Fruit fly (Drosophila melanogaster) whole organism, embryonic: ENCODE measurements around the gene CG4009.

Experiments used
- Abd-B ChIP-seq: fragments of 200-800 bp; sonication (Bioruptor generic); optimal IDR thresholded peaks from 2 replicates; lab custom pipeline; 2018; ENCODE audit warnings: missing biosample characterization, mild to moderate bottlenecking, missing genetic modification characterization, moderate library complexity
- Aef1 ChIP-seq: fragments of 200-800 bp; sonication (Bioruptor generic); IDR thresholded peaks from 3 replicates; pipeline ENCODE4 v1.3.6; 2022; ENCODE audit warnings: missing biosample characterization, missing genetic modification characterization
- CG10654 ChIP-seq: fragments of 200-800 bp; sonication (Bioruptor generic); optimal IDR thresholded peaks from 2 replicates; lab custom pipeline; 2016; ENCODE audit warnings: missing biosample characterization, missing genetic modification characterization
- CG11247 ChIP-seq: fragments of 200-800 bp; sonication (Bioruptor generic); IDR thresholded peaks from 2 replicates; pipeline ENCODE4 v1.3.6; 2022; ENCODE audit warnings: missing biosample characterization, missing genetic modification characterization
- CG12155 ChIP-seq: fragments of 200-800 bp; sonication (Bioruptor generic); optimal IDR thresholded peaks from 3 replicates; lab custom pipeline; 2016; ENCODE audit warnings: missing biosample characterization, missing genetic modification characterization
- CG12942 ChIP-seq: fragments of 200-800 bp; sonication (Bioruptor generic); optimal IDR thresholded peaks from 3 replicates; lab custom pipeline; 2016; ENCODE audit warnings: missing biosample characterization, missing genetic modification characterization
- CG13894 ChIP-seq: fragments of 200-800 bp; sonication (Bioruptor generic); optimal IDR thresholded peaks from 3 replicates; lab custom pipeline; 2018; ENCODE audit warnings: missing biosample characterization, mild to moderate bottlenecking, missing genetic modification characterization, moderate library complexity
- CG14014 ChIP-seq: fragments of 200-800 bp; sonication (Bioruptor generic); IDR thresholded peaks from 2 replicates; pipeline ENCODE4 v1.3.6; 2022; ENCODE audit warnings: missing biosample characterization, missing genetic modification characterization
- CG14860 ChIP-seq: fragments of 200-800 bp; sonication (Bioruptor generic); IDR thresholded peaks from 3 replicates; pipeline ENCODE4 v1.3.6; 2022; ENCODE audit warnings: missing biosample characterization, missing genetic modification characterization; ENCODE audit not compliant: partially characterized antibody
- CG15011 ChIP-seq: fragments of 200-800 bp; sonication (Bioruptor generic); optimal IDR thresholded peaks from 3 replicates; lab custom pipeline; 2018; ENCODE audit warnings: missing biosample characterization, mild to moderate bottlenecking, missing genetic modification characterization
- CG17328 ChIP-seq: fragments of 200-800 bp; sonication (Bioruptor generic); IDR thresholded peaks from 2 replicates; pipeline ENCODE4 v1.3.6; 2022; ENCODE audit warnings: missing biosample characterization, missing genetic modification characterization
- CG17361 ChIP-seq: fragments of 200-800 bp; sonication (Bioruptor generic); IDR thresholded peaks from 3 replicates; pipeline ENCODE4 v1.3.6; 2022; ENCODE audit warnings: missing biosample characterization, missing genetic modification characterization
- CG17802 ChIP-seq: fragments of 200-800 bp; sonication (Bioruptor generic); optimal IDR thresholded peaks from 2 replicates; lab custom pipeline; 2018; ENCODE audit warnings: missing biosample characterization, mild to moderate bottlenecking, missing genetic modification characterization, moderate library complexity
- CG17829 ChIP-seq: fragments of 200-800 bp; optimal IDR thresholded peaks from 2 replicates; lab custom pipeline; 2019; ENCODE audit warnings: missing biosample characterization, mild to moderate bottlenecking, missing genetic modification characterization, moderate library complexity
- CG18476 ChIP-seq: fragments of 200-800 bp; sonication (Bioruptor generic); optimal IDR thresholded peaks from 2 replicates; lab custom pipeline; 2016; ENCODE audit warnings: missing biosample characterization, mild to moderate bottlenecking, missing genetic modification characterization
- CG2712 ChIP-seq: fragments of 200-800 bp; optimal IDR thresholded peaks from 3 replicates; lab custom pipeline; 2019; ENCODE audit warnings: missing biosample characterization, mild to moderate bottlenecking, missing genetic modification characterization, moderate library complexity
- CG31441 ChIP-seq: fragments of 200-800 bp; sonication (Bioruptor generic); IDR thresholded peaks from 2 replicates; pipeline ENCODE4 v1.3.6; 2022; ENCODE audit warnings: missing biosample characterization, missing genetic modification characterization
- CG6854 ChIP-seq: fragments of 200-800 bp; sonication (Bioruptor generic); optimal IDR thresholded peaks from 3 replicates; lab custom pipeline; 2017; ENCODE audit warnings: missing biosample characterization, mild to moderate bottlenecking, missing genetic modification characterization
- CG7963 ChIP-seq: fragments of 200-800 bp; sonication (Bioruptor generic); IDR thresholded peaks from 3 replicates; pipeline ENCODE4 v1.3.6; 2022; ENCODE audit warnings: missing biosample characterization, missing genetic modification characterization; ENCODE audit not compliant: partially characterized antibody
- CG8388 ChIP-seq: fragments of 200-800 bp; sonication (Bioruptor generic); optimal IDR thresholded peaks from 2 replicates; lab custom pipeline; 2019; ENCODE audit warnings: missing biosample characterization, mild to moderate bottlenecking, missing genetic modification characterization, moderate library complexity
- CG8478 ChIP-seq: fragments of >200 bp; optimal IDR thresholded peaks from 2 replicates; lab custom pipeline; 2018
- CG9437 ChIP-seq: fragments of 200-800 bp; sonication (Bioruptor generic); optimal IDR thresholded peaks from 2 replicates; lab custom pipeline; 2018; ENCODE audit warnings: missing biosample characterization, mild to moderate bottlenecking, missing genetic modification characterization
- D ChIP-seq, 2 experiments: fragments of 200-800 bp in 1 of 2; fragments of >200 bp in 1 of 2; sonication (Bioruptor generic) in 1 of 2; optimal IDR thresholded peaks; 2 replicates in 1 of 2; 3 replicates in 1 of 2; lab custom pipeline; 2017; ENCODE audit warnings: mild to moderate bottlenecking in 1 of 2, missing biosample characterization in 1 of 2, missing genetic modification characterization in 1 of 2, missing genetic modification reagents in 1 of 2
- Dad ChIP-seq: fragments of 200-800 bp; sonication (Bioruptor generic); optimal IDR thresholded peaks from 3 replicates; lab custom pipeline; 2016; ENCODE audit warnings: missing biosample characterization, missing genetic modification characterization
- Eip74EF ChIP-seq, 2 experiments: fragments of 200-800 bp in 1 of 2; fragments of >200 bp in 1 of 2; sonication (Bioruptor generic) in 1 of 2; optimal IDR thresholded peaks; 2 replicates each; lab custom pipeline; 2017 to 2019; ENCODE audit warnings: missing biosample characterization in 2 of 2, missing genetic modification characterization in 2 of 2, mild to moderate bottlenecking in 1 of 2, moderate library complexity in 1 of 2
- HLHmδ ChIP-seq: fragments of 200-800 bp; sonication (Bioruptor generic); optimal IDR thresholded peaks from 2 replicates; lab custom pipeline; 2018; ENCODE audit warnings: missing biosample characterization, mild to moderate bottlenecking, missing genetic modification characterization, moderate library complexity
- Hr39 ChIP-seq: fragments of >200 bp; optimal IDR thresholded peaks from 2 replicates; lab custom pipeline; 2017
- Lpt ChIP-seq: fragments of >200 bp; optimal IDR thresholded peaks from 2 replicates; lab custom pipeline; 2018; ENCODE audit warnings: missing biosample characterization, missing genetic modification characterization
- MESR4 ChIP-seq: fragments of 200-800 bp; sonication (Bioruptor generic); optimal IDR thresholded peaks from 2 replicates; lab custom pipeline; 2018; ENCODE audit warnings: missing biosample characterization, mild to moderate bottlenecking, missing genetic modification characterization, moderate library complexity
- Myb ChIP-seq: fragments of 200-800 bp; sonication (Bioruptor generic); optimal IDR thresholded peaks from 2 replicates; lab custom pipeline; 2016; ENCODE audit warnings: missing biosample characterization, missing genetic modification characterization
- NC2α ChIP-seq: fragments of 200-800 bp; sonication (Bioruptor generic); optimal IDR thresholded peaks from 2 replicates; lab custom pipeline; 2016; ENCODE audit warnings: missing biosample characterization, missing genetic modification characterization
- Pdp1 ChIP-seq, 2 experiments: fragments of 200-800 bp; sonication (Bioruptor generic); optimal IDR thresholded peaks; 3 replicates each; lab custom pipeline; 2016; ENCODE audit warnings: missing biosample characterization in 2 of 2, missing genetic modification characterization in 2 of 2, mild to moderate bottlenecking in 1 of 2, moderate library complexity in 1 of 2
- Scr ChIP-seq: fragments of 200-800 bp; sonication (Bioruptor generic); IDR thresholded peaks from 2 replicates; pipeline ENCODE4 v1.3.6; 2022; ENCODE audit warnings: missing biosample characterization, missing genetic modification characterization; ENCODE audit not compliant: partially characterized antibody
- Sox102F ChIP-seq: fragments of 200-800 bp; sonication (Bioruptor generic); optimal IDR thresholded peaks from 2 replicates; lab custom pipeline; 2018; ENCODE audit warnings: missing biosample characterization, mild to moderate bottlenecking, missing genetic modification characterization, moderate library complexity
- Sry-β ChIP-seq: fragments of 200-800 bp; sonication (Bioruptor generic); optimal IDR thresholded peaks from 2 replicates; lab custom pipeline; 2018; ENCODE audit warnings: missing biosample characterization, mild to moderate bottlenecking, missing genetic modification characterization, moderate library complexity
- Sry-δ ChIP-seq: fragments of 200-800 bp; sonication (Bioruptor generic); optimal IDR thresholded peaks from 2 replicates; lab custom pipeline; 2016; ENCODE audit warnings: missing biosample characterization, missing genetic modification characterization
- amos ChIP-seq: fragments of 200-800 bp; sonication (Bioruptor generic); IDR thresholded peaks from 2 replicates; pipeline ENCODE4 v1.3.6; 2022; ENCODE audit warnings: missing biosample characterization, missing genetic modification characterization; ENCODE audit not compliant: partially characterized antibody
- bcd ChIP-seq: fragments of 200-800 bp; sonication (Bioruptor generic); optimal IDR thresholded peaks from 2 replicates; lab custom pipeline; 2017; ENCODE audit warnings: missing biosample characterization, mild to moderate bottlenecking, missing genetic modification characterization
- ci ChIP-seq: fragments of 200-800 bp; sonication (Bioruptor generic); IDR thresholded peaks from 3 replicates; pipeline ENCODE4 v1.3.6; 2022; ENCODE audit warnings: missing biosample characterization, missing genetic modification characterization
- dan ChIP-seq: fragments of 200-800 bp; sonication (Bioruptor generic); IDR thresholded peaks from 2 replicates; pipeline ENCODE4 v1.3.6; 2022; ENCODE audit warnings: missing biosample characterization, missing genetic modification characterization
- dimm ChIP-seq: fragments of 200-800 bp; sonication (Bioruptor generic); IDR thresholded peaks from 2 replicates; pipeline ENCODE4 v1.3.6; 2022; ENCODE audit warnings: missing biosample characterization, missing genetic modification characterization
- mirr ChIP-seq: fragments of 200-800 bp; sonication (Bioruptor generic); optimal IDR thresholded peaks from 3 replicates; lab custom pipeline; 2018; ENCODE audit warnings: missing biosample characterization, mild to moderate bottlenecking, missing genetic modification characterization
- nom ChIP-seq: fragments of 200-800 bp; sonication (Bioruptor generic); optimal IDR thresholded peaks from 2 replicates; lab custom pipeline; 2017; ENCODE audit warnings: missing biosample characterization, missing genetic modification characterization, mild to moderate bottlenecking, moderate library complexity, missing genetic modification reagents
- org-1 ChIP-seq: fragments of 200-800 bp; sonication (Bioruptor generic); optimal IDR thresholded peaks from 2 replicates; lab custom pipeline; 2017; ENCODE audit warnings: missing biosample characterization, missing genetic modification characterization
- pfk ChIP-seq: fragments of 200-800 bp; sonication (Bioruptor generic); optimal IDR thresholded peaks from 2 replicates; lab custom pipeline; 2018; ENCODE audit warnings: missing biosample characterization, mild to moderate bottlenecking, missing genetic modification characterization, moderate library complexity
- row ChIP-seq: fragments of 200-800 bp; sonication (Bioruptor generic); IDR thresholded peaks from 3 replicates; pipeline ENCODE4 v1.3.6; 2022; ENCODE audit warnings: missing biosample characterization, missing genetic modification characterization
- slp2 ChIP-seq: fragments of 200-800 bp; sonication (Bioruptor generic); optimal IDR thresholded peaks from 2 replicates; lab custom pipeline; 2016; ENCODE audit warnings: missing biosample characterization, missing genetic modification characterization
- sob ChIP-seq: fragments of 200-800 bp; sonication (Bioruptor generic); IDR thresholded peaks from 2 replicates; pipeline ENCODE4 v1.3.6; 2022; ENCODE audit warnings: missing biosample characterization, missing genetic modification characterization
- tll ChIP-seq, 2 experiments: fragments of 200-800 bp in 1 of 2; fragments of >200 bp in 1 of 2; sonication (Bioruptor generic) in 1 of 2; optimal IDR thresholded peaks; 2 replicates each; lab custom pipeline; 2017 to 2019; ENCODE audit warnings: missing biosample characterization in 2 of 2, missing genetic modification characterization in 2 of 2, mild to moderate bottlenecking in 1 of 2, moderate library complexity in 1 of 2
- wor ChIP-seq: fragments of 200-800 bp; sonication (Bioruptor generic); IDR thresholded peaks from 2 replicates; pipeline ENCODE4 v1.3.6; 2022; ENCODE audit warnings: missing biosample characterization, missing genetic modification characterization

CG4009 gene

dm6 chr3R:17079859-17080255, 44.0 kb upstream of the CG4009 start, which contains the start of the genes Keap1 and kuk (continued):
- TF ChIP-seq MESR4 (GFP tag; lab: Kevin White, UChicago) (no peak), ci (GFP tag; lab: Robert Waterston, UW) (peak; percentile 64), mirr (GFP tag; lab: Kevin White, UChicago) (no peak), Hr39 (lab: Kevin White, UChicago) (no peak), CG2712 (tag; lab: Kevin White, UChicago) (peak; percentile 62), Eip74EF (GFP tag; optimal IDR thresholded peaks at IDR 0.05; lab: Kevin White, UChicago) (no peak), CG18476 (GFP tag; lab: Kevin White, UChicago) (peak; percentile 68), dan (GFP tag; lab: Robert Waterston, UW) (no peak), tll (GFP tag; optimal IDR thresholded peaks at IDR 0.05; lab: Kevin White, UChicago) (no peak), Lpt (GFP tag; lab: Kevin White, UChicago) (no peak), CG31441 (GFP tag; lab: Robert Waterston, UW) (no peak), row (GFP tag; lab: Robert Waterston, UW) (peak; percentile 50; the same call in 2 of the 3 replicates), amos (GFP tag; lab: Robert Waterston, UW) (peak; percentile 84), HLHmδ (GFP tag; lab: Kevin White, UChicago) (peak; percentile 4), dimm (no peak), Pdp1 (GFP tag; optimal IDR thresholded peaks at IDR 0.05; lab: Kevin White, UChicago) (peak; percentile 58 to 82), pfk (peak; percentile 29), wor (GFP tag; lab: Robert Waterston, UW) (no peak), CG11247 (GFP tag; lab: Robert Waterston, UW) (peak; percentile 61), CG14014 (GFP tag; lab: Robert Waterston, UW) (peak; percentile 51), CG14860 (GFP tag; lab: Robert Waterston, UW) (peak; percentile 68), CG6854 (GFP tag; lab: Kevin White, UChicago) (no peak), Scr (peak; percentile 88), org-1 (GFP tag; lab: Kevin White, UChicago) (no peak), bcd (GFP tag; lab: Kevin White, UChicago) (peak; percentile 60), CG12942 (GFP tag; lab: Kevin White, UChicago) (peak; percentile 57), Dad (GFP tag; lab: Kevin White, UChicago) (peak; percentile 43), CG17802 (tag; lab: Kevin White, UChicago) (peak; percentile 11), Myb (peak; percentile 92), CG13894 (tag; lab: Kevin White, UChicago) (peak; percentile 17), Abd-B (GFP tag; lab: Kevin White, UChicago) (no peak), CG17328 (GFP tag; lab: Robert Waterston, UW) (peak; percentile 38; the same call in 1 of the 2 replicates), CG9437 (GFP tag; lab: Kevin White, UChicago) (no peak), CG17829 (tag; lab: Kevin White, UChicago) (peak; percentile 43), NC2α (GFP tag; lab: Kevin White, UChicago) (peak; percentile 35), nom (GFP tag; lab: Kevin White, UChicago) (no peak), CG8388 (GFP tag; lab: Kevin White, UChicago) (no peak), Sry-β (GFP tag; lab: Kevin White, UChicago) (no peak), CG10654 (GFP tag; lab: Kevin White, UChicago) (peak; percentile 43), CG15011 (GFP tag; lab: Kevin White, UChicago) (no peak), CG7963 (no peak), CG17361 (no peak; the same call in 2 of the 3 replicates), Aef1 (GFP tag; lab: Robert Waterston, UW) (no peak), CG12155 (GFP tag; lab: Kevin White, UChicago) (peak; percentile 58), sob (GFP tag; lab: Robert Waterston, UW) (peak; percentile 75), CG8478 (lab: Kevin White, UChicago) (no peak), slp2 (GFP tag; lab: Kevin White, UChicago) (no peak), Sry-δ (GFP tag; lab: Kevin White, UChicago) (peak; percentile 73), Sox102F (peak; percentile 22), D (optimal IDR thresholded peaks at IDR 0.05; lab: Kevin White, UChicago) (no peak), D (GFP tag; optimal IDR thresholded peaks at IDR 0.05; lab: Kevin White, UChicago) (no peak)
